Worm (Caenorhabditis elegans): ENCODE measurements around the gene F28C10.1.

F28C10.1 gene

DNA sequence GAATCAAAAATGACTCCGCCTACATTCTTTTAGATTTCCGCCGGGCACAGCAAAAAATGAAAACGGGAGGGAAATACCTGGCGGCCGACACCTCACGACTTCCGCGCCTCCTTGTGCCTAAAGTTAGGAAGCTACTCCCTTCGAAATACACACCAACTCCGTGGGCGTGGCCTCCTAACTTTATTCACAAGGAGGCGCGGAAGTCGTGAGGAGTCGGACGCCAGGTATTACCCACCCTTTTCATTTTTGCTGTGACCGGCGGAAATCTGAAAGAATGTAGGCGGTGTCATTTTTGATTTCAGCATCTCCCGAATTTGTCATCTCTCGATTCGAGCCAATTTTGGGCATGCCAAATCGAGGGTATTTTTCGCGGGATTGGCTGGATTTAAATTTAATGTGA is 4.8 kb upstream of the F28C10.1 start:
- TF ChIP-seq zip-8 (tag; optimal IDR thresholded peaks at IDR 0.05) (no peak), nhr-28 (tag; optimal IDR thresholded peaks at IDR 0.05) (no peak), tbx-8 (GFP tag; optimal IDR thresholded peaks at IDR 0.05) (no peak), sptf-1 (tag; optimal IDR thresholded peaks at IDR 0.05) (no peak), mep-1 (tag; optimal IDR thresholded peaks at IDR 0.05) (no peak), lsy-2 (tag; optimal IDR thresholded peaks at IDR 0.05) (no peak), drap-1 (GFP tag; optimal IDR thresholded peaks at IDR 0.05) (no peak), snpc-4 (tag; optimal IDR thresholded peaks at IDR 0.05) (no peak), blmp-1 (tag; optimal IDR thresholded peaks at IDR 0.05) (no peak), ceh-83 (GFP tag; optimal IDR thresholded peaks at IDR 0.05) (no peak), hlh-1 (tag; optimal IDR thresholded peaks at IDR 0.05) (no peak), cnd-1 (tag; optimal IDR thresholded peaks at IDR 0.05) (no peak), mab-5 (tag; optimal IDR thresholded peaks at IDR 0.05) (no peak)

DNA sequence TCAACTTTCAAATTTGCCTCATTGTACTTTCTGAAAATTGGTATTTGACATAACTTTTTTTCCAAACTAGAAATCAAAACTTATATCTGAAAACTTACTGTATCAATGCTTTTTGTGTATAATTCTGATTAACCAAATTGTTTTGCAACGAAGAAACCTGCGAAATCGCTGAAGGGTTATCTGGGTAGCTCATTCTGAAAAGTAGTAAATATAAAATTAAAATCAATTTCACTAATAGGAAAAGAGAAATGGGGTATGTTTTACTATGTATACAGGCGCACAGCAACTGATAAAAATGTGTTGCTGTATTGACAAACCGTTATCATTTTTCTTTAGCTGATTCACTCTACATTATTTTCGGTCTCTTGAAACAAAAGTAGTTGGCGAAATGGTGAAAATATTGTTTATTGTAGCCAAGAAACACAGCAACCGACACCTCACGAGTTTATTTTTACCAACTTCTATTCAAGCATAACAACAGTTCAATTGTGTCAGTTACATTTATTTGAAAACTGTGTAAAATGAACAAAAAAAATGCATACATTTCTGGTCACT is 8.3 kb downstream of the F28C10.1 start, which contains the start of gene F57C12.2:
Gene F57C12.2, minus strand, starts transcription at position 218 of the 555 bp plus-strand sequence.
- TF ChIP-seq ceh-43 (GFP tag; optimal IDR thresholded peaks at IDR 0.05) = no peak

ce11 chrX:553420-553819 is 10.5 kb downstream of the F28C10.1 start:
- no peak for TF ChIP-seq sem-2 (GFP tag; optimal IDR thresholded peaks at IDR 0.05)
- no peak for TF ChIP-seq ztf-11 (tag; optimal IDR thresholded peaks at IDR 0.05)
- no peak for TF ChIP-seq mab-5 (tag; optimal IDR thresholded peaks at IDR 0.05)
- no peak for TF ChIP-seq lin-13 (tag; optimal IDR thresholded peaks at IDR 0.05)
- no peak for TF ChIP-seq tbx-8 (GFP tag; optimal IDR thresholded peaks at IDR 0.05)
- TF ChIP-seq ham-2 (GFP tag; optimal IDR thresholded peaks at IDR 0.05) = no peak

DNA sequence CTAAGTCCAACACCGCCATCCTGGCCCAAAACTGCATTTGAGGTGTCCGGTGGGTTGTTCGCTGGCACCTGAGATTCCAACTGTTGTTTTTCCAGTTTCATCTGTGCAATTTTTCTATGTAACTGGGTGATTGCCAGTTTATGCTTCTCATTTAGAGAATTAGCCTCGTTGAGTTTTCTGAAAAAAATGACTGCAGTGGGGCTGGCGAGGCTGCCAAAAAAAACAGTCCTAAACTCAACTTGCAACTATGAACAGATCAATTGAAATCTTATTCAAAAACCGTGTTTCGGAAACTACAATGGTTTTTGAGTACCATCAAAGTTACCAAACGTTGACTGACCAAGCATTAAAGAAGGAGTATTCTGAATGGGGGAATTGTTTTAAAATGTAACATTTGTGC is 11.0 kb downstream of the F28C10.1 start, which contains the start of gene F57C12.6:
Gene F57C12.6, minus strand, starts transcription at position 101 of the 400 bp plus-strand sequence.
- TF ChIP-seq sptf-1 (tag; optimal IDR thresholded peaks at IDR 0.05) (no peak), unc-62 (GFP tag; optimal IDR thresholded peaks at IDR 0.05) (no peak), mls-2 (tag; optimal IDR thresholded peaks at IDR 0.05) (no peak), nhr-76 (tag; optimal IDR thresholded peaks at IDR 0.05) (no peak), nhr-12 (tag; optimal IDR thresholded peaks at IDR 0.05) (no peak), elt-1 (tag; optimal IDR thresholded peaks at IDR 0.05; ENCODE audit: borderline replicate concordance, insufficient read depth) (no peak), drap-1 (GFP tag; optimal IDR thresholded peaks at IDR 0.05) (no peak), nhr-2 (tag; optimal IDR thresholded peaks at IDR 0.05) (no peak), ztf-11 (tag; optimal IDR thresholded peaks at IDR 0.05) (no peak), ces-1 (GFP tag; optimal IDR thresholded peaks at IDR 0.05) (no peak), sem-2 (GFP tag; optimal IDR thresholded peaks at IDR 0.05) (no peak), lsy-2 (tag; optimal IDR thresholded peaks at IDR 0.05) (no peak)

DNA sequence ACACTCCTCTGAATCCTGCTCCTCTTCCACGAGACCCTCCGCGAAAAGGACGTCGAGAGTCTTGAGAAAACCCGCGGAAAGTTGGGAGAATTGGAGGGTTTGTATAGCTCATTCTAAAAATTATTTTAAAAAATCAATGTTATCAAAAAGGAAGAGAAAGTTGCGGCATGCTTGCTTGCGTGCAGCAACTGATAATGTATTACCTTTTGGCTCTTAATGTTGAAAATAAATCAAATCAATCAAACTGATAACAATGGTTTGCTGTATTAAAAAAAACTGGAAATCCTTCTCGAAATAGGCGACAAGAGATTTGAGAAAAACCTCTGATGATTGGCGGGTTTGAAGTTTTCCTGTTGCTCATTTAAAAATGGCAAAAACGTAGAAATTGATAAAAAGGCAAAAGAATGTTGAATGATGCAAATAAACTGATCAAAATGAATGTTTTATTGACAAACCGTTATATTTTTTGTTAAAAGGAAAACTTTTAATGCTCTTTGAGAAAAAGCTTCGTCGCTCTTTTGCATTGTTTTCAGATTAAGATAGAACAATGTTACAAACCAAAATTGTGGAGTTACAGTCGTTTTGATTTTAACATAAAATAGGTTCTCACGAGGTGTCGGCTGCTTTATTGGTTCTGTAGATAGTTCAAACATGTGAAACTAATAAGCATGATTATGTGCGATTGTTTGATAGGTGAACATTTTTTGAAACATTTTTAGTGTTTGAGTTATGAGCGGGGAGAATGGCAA is 12.3 kb downstream of the F28C10.1 start:
- TF ChIP-seq lsy-2 (tag; optimal IDR thresholded peaks at IDR 0.05) (no peak), ham-2 (GFP tag; optimal IDR thresholded peaks at IDR 0.05) (no peak), mab-5 (tag; optimal IDR thresholded peaks at IDR 0.05) (no peak), ces-1 (GFP tag; optimal IDR thresholded peaks at IDR 0.05) (no peak)

ce11 chrX:557195-557594 is 14.3 kb downstream of the F28C10.1 start, which contains the start of gene hlh-19:
Gene hlh-19 (minus strand): TSS chrX:557295.
- TF ChIP-seq ceh-43 (GFP tag; optimal IDR thresholded peaks at IDR 0.05) (no peak), ces-1 (GFP tag; optimal IDR thresholded peaks at IDR 0.05) (no peak), lin-32 (GFP tag; optimal IDR thresholded peaks at IDR 0.05) (no peak), ceh-83 (GFP tag; optimal IDR thresholded peaks at IDR 0.05) (no peak), nhr-2 (tag; optimal IDR thresholded peaks at IDR 0.05) (no peak)

DNA sequence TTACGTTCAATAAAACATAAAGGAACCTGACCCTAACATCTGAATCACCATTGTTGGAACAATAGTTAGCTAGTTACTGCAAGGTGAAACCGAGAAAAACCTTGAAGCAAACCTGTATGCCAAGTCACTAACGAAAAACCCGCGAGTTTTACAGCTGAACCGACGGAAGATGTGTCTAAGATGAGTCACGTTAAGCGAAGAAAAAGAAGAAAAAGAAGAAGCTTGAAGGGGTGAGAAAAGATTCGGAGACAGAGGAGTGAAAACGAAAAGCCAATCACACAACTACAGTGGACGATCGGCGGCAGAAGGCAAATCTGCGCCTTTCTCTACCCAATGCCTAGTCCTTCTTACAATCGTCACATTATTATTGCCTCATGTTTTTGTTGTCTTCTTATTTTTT is 14.9 kb downstream of the F28C10.1 start, which contains the start of gene nas-38:
Gene nas-38, plus strand, starts transcription at position 301 of the 400 bp plus-strand sequence.
- no peak for TF ChIP-seq nhr-2 (tag; optimal IDR thresholded peaks at IDR 0.05)
- TF ChIP-seq sem-2 (GFP tag; optimal IDR thresholded peaks at IDR 0.05) = no peak
- TF ChIP-seq ceh-39 (tag; optimal IDR thresholded peaks at IDR 0.05) = no peak
- no peak for TF ChIP-seq lin-13 (tag; optimal IDR thresholded peaks at IDR 0.05)
- TF ChIP-seq ham-2 (GFP tag; optimal IDR thresholded peaks at IDR 0.05) = no peak
- no peak for TF ChIP-seq mab-5 (tag; optimal IDR thresholded peaks at IDR 0.05)
- TF ChIP-seq sptf-1 (tag; optimal IDR thresholded peaks at IDR 0.05) = no peak
- no peak for TF ChIP-seq elt-3 (tag; optimal IDR thresholded peaks at IDR 0.05)
- no peak for TF ChIP-seq hlh-1 (tag; optimal IDR thresholded peaks at IDR 0.05)
- no peak for TF ChIP-seq nhr-237 (tag; optimal IDR thresholded peaks at IDR 0.05)
- TF ChIP-seq ceh-83 (GFP tag; optimal IDR thresholded peaks at IDR 0.05) = no peak
- no peak for TF ChIP-seq nhr-76 (tag; optimal IDR thresholded peaks at IDR 0.05)
- TF ChIP-seq nhr-12 (tag; optimal IDR thresholded peaks at IDR 0.05) = no peak
- no peak for TF ChIP-seq snpc-4 (tag; optimal IDR thresholded peaks at IDR 0.05)
- TF ChIP-seq bed-3 (GFP tag; optimal IDR thresholded peaks at IDR 0.05) = no peak
- no peak for TF ChIP-seq blmp-1 (tag; optimal IDR thresholded peaks at IDR 0.05)
- TF ChIP-seq pha-4 (tag; optimal IDR thresholded peaks at IDR 0.05) = no peak
- no peak for TF ChIP-seq mep-1 (tag; optimal IDR thresholded peaks at IDR 0.05)

Data from whole organism, mixed stage, embryonic.